Worm (Caenorhabditis elegans) whole organism, L4 larva: Measurements from ENCODE around the gene F12A10.8.

Experiments used
- F26F4.8 ChIP-seq: fragments of 200-800 bp; sonication (Bioruptor generic); conservative IDR thresholded peaks from 2 replicates; pipeline ENCODE4 v1.3.6; 2022; ENCODE audit warnings: missing genetic modification characterization, missing compliant biosample characterization
- ceh-20 ChIP-seq: fragments of 200-800 bp; sonication (Bioruptor generic); IDR thresholded peaks from 2 replicates; pipeline ENCODE4 v1.3.6; 2022; ENCODE audit warnings: missing genetic modification reagents, missing genetic modification characterization, missing compliant biosample characterization
- ceh-82 ChIP-seq: sonication (generic microtip); optimal IDR thresholded peaks from 2 replicates; lab custom pipeline; 2017; ENCODE audit warnings: missing biosample characterization, missing genetic modification characterization
- lin-29 ChIP-seq: fragments of 200-800 bp; sonication (Bioruptor generic); IDR thresholded peaks from 2 replicates; pipeline ENCODE4 v1.3.6; 2022; ENCODE audit warnings: missing genetic modification reagents, missing genetic modification characterization, missing compliant biosample characterization
- lir-3 ChIP-seq: sonication (generic microtip); optimal IDR thresholded peaks from 2 replicates; lab custom pipeline; 2016; ENCODE audit warnings: mild to moderate bottlenecking, missing genetic modification characterization, missing compliant biosample characterization
- mdt-29 ChIP-seq: fragments of 200-800 bp; sonication (Bioruptor generic); IDR thresholded peaks from 2 replicates; pipeline ENCODE4 v1.3.6; 2022; ENCODE audit warnings: missing genetic modification reagents, missing genetic modification characterization, missing compliant biosample characterization
- nhr-10 ChIP-seq: fragments of 150-350 bp; optimal IDR thresholded peaks from 2 replicates; lab custom pipeline; 2014; ENCODE audit warnings: missing biosample characterization, missing genetic modification characterization
- nhr-11 ChIP-seq: fragments of 150-350 bp; optimal IDR thresholded peaks from 2 replicates; lab custom pipeline; 2014; ENCODE audit warnings: missing biosample characterization, missing genetic modification characterization
- nhr-237 ChIP-seq: sonication (generic microtip); optimal IDR thresholded peaks from 2 replicates; lab custom pipeline; 2017; ENCODE audit warnings: missing biosample characterization, missing genetic modification characterization
- nhr-25 ChIP-seq: sonication (generic microtip); optimal IDR thresholded peaks from 2 replicates; lab custom pipeline; 2017; ENCODE audit warnings: missing genetic modification characterization, mild to moderate bottlenecking, missing compliant biosample characterization, antibody characterized with exemption, moderate library complexity, borderline replicate concordance; ENCODE audit not compliant: insufficient read depth
- nhr-28 ChIP-seq: fragments of 150-350 bp; optimal IDR thresholded peaks from 2 replicates; lab custom pipeline; 2014; ENCODE audit warnings: missing biosample characterization, missing genetic modification characterization
- skn-1 ChIP-seq: fragments of 150-350 bp; optimal IDR thresholded peaks from 2 replicates; lab custom pipeline; 2014; ENCODE audit warnings: missing biosample characterization, missing genetic modification characterization
- unc-62 ChIP-seq, 3 experiments: fragments of 150-350 bp in 1 of 3; sonication (generic microtip); optimal IDR thresholded peaks in 2 of 3; peaks in 1 of 3; 1 replicate in 1 of 3; 2 replicates in 2 of 3; lab custom pipeline; 2014 to 2017; ENCODE audit warnings: missing biosample characterization in 3 of 3, missing genetic modification characterization in 3 of 3, missing genetic modification reagents in 3 of 3, missing genotype in 1 of 3
- vab-7 ChIP-seq: fragments of 200-800 bp; sonication (Bioruptor generic); IDR thresholded peaks from 2 replicates; pipeline ENCODE4 v1.3.6; 2022; ENCODE audit warnings: missing genetic modification reagents, missing genetic modification characterization, missing compliant biosample characterization

ce11 chrII:5544764-5545163 lies 43.9 kb upstream of the F12A10.8 start, which contains the start of gene ins-13:
- no peak for TF ChIP-seq nhr-25
- no peak for TF ChIP-seq nhr-11 (tag; lab: Kevin White, UChicago)
- TF ChIP-seq lir-3 (tag; lab: Kevin White, UChicago), result no peak
- no peak for TF ChIP-seq skn-1
- no peak for TF ChIP-seq nhr-237 (tag; lab: Kevin White, UChicago)
- no peak for TF ChIP-seq F26F4.8
- no peak for TF ChIP-seq ceh-20 (GFP tag; lab: Robert Waterston, UW)
- TF ChIP-seq nhr-28 (tag; lab: Kevin White, UChicago), result no peak
- no peak for TF ChIP-seq nhr-10 (tag; lab: Kevin White, UChicago)
- no peak for TF ChIP-seq vab-7
- no peak for TF ChIP-seq mdt-29 (GFP tag; lab: Robert Waterston, UW)
- no peak for TF ChIP-seq ceh-82 (tag; lab: Kevin White, UChicago)
- TF ChIP-seq unc-62 (GFP tag; optimal IDR thresholded peaks at IDR 0.05 in 1 of 2; lab: Kevin White, UChicago), result no peak
- no peak for TF ChIP-seq unc-62 (tag; optimal IDR thresholded peaks at IDR 0.05; lab: Kevin White, UChicago)
- TF ChIP-seq lin-29 (GFP tag; lab: Robert Waterston, UW), result no peak
